Fruit fly (Drosophila melanogaster): Measurements from ENCODE around the gene CG46311.

DNA sequence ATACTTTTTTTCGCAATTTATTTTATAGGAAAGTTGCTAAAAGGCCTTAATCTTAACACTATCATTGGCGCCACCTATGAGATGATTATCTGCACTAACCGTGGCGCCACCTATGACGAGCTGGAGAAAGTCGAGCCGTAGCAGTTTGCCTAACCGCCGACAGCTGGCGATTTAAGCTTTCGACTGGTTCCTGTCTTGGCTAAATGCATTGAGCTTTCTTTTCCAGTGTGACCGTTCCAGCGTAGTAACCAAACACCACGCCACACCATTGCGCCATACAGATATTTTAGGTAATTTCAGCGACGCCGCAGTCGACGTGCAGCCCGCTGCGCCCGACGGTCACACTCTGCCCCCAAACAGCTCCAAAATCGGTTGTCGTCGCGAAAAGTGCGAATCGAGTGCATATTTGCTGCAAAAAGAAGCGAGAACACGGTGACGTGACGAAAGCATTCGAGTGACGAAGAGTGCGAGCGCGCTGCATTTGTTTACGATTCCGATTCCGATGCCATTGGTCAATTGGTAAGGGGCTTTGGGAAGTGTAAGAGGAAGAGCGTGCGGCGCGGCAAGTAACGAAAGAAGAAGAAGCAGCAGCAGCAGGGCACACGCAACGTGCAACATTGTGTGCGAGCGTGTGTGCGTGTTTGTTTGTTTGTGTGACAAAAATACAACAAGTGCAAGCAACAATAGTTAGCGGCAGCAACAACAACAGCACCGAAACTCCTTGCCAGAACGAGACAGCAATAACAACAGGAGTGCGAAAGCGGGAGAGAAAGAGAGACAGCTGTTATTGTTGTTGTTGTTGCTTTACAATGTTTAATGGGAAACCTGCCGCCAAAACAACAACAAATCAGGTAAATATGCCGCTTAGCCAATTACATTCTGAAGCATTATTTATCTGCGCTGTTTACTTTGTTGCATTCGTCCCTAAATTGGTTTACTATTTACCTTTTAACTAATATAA is at the start of gene CG46311, which contains the start of gene Tpst:
- TF ChIP-seq CG14711 (tag; optimal IDR thresholded peaks at IDR 0.05): peak; percentile 22
- TF ChIP-seq CG7045 (GFP tag; optimal IDR thresholded peaks at IDR 0.05): no peak
- TF ChIP-seq cnc (optimal IDR thresholded peaks at IDR 0.05): no peak
- TF ChIP-seq ovo (GFP tag; optimal IDR thresholded peaks at IDR 0.05): peak; percentile 36
- TF ChIP-seq CG7101 (tag; optimal IDR thresholded peaks at IDR 0.05): peak; percentile 59
- no peak for TF ChIP-seq CG12768 (GFP tag; optimal IDR thresholded peaks at IDR 0.05)
